Worm (Caenorhabditis elegans): Measurements from ENCODE around the gene dars-1.

ce11 chrIII:9457192-9458103 is 33.6 kb downstream of the dars-1 start:
- TF ChIP-seq efl-1 (GFP tag; optimal IDR thresholded peaks at IDR 0.05) = no peak
- no peak for TF ChIP-seq die-1 (tag; optimal IDR thresholded peaks at IDR 0.05)
- TF ChIP-seq ccch-3 (GFP tag; optimal IDR thresholded peaks at IDR 0.05) = no peak
- no peak for TF ChIP-seq Y53F4B.3 (GFP tag; IDR thresholded peaks at IDR 0.05)
- no peak for TF ChIP-seq lsy-27 (tag; optimal IDR thresholded peaks at IDR 0.05; ENCODE audit: borderline replicate concordance, insufficient read depth)
- TF ChIP-seq let-526 (GFP tag; IDR thresholded peaks at IDR 0.05) = no peak
- TF ChIP-seq lin-54 (GFP tag; optimal IDR thresholded peaks at IDR 0.05) = no peak
- no peak for TF ChIP-seq T07F8.4 (tag; optimal IDR thresholded peaks at IDR 0.05)
- no peak for TF ChIP-seq nhr-27 (tag; optimal IDR thresholded peaks at IDR 0.05)
- no peak for TF ChIP-seq ama-1 (optimal IDR thresholded peaks at IDR 0.05)
- TF ChIP-seq ama-1 (GFP tag; optimal IDR thresholded peaks at IDR 0.05) = no peak
- no peak for TF ChIP-seq egrh-3 (GFP tag; IDR thresholded peaks at IDR 0.05)
- TF ChIP-seq ztf-28 (GFP tag; IDR thresholded peaks at IDR 0.05) = no peak
- no peak for TF ChIP-seq snpc-1.3 (tag; optimal IDR thresholded peaks at IDR 0.05; ENCODE audit: insufficient read depth)

All from whole organism, young adult.